Fruit fly (Drosophila melanogaster) whole organism, embryonic: ENCODE data around the gene AP-1mu.
A peak's percentile ranks its signal among the peaks of the same experiment; 100 is the strongest.

Experiments
- ATbp ChIP-seq: fragments of 200-800 bp; sonication (Bioruptor generic); optimal IDR thresholded peaks from 2 replicates; lab custom pipeline; 2017; ENCODE audit warnings: missing biosample characterization, mild to moderate bottlenecking, missing genetic modification characterization, missing genetic modification reagents
- B-H2 ChIP-seq: fragments of 200-800 bp; sonication (Bioruptor generic); optimal IDR thresholded peaks from 2 replicates; lab custom pipeline; 2018; ENCODE audit warnings: missing biosample characterization, mild to moderate bottlenecking, missing genetic modification characterization
- CG11093 ChIP-seq: fragments of 200-800 bp; sonication (Bioruptor generic); IDR thresholded peaks from 3 replicates; pipeline ENCODE4 v1.3.6; 2022; ENCODE audit warnings: missing biosample characterization, missing genetic modification characterization
- CG12071 ChIP-seq: fragments of 200-800 bp; sonication (Bioruptor generic); optimal IDR thresholded peaks from 3 replicates; lab custom pipeline; 2018; ENCODE audit warnings: missing biosample characterization, mild to moderate bottlenecking, missing genetic modification characterization
- CG12299 ChIP-seq: fragments of 200-800 bp; sonication (Bioruptor generic); optimal IDR thresholded peaks from 2 replicates; lab custom pipeline; 2018; ENCODE audit warnings: missing biosample characterization, mild to moderate bottlenecking, missing genetic modification characterization
- CG13624 ChIP-seq: fragments of 200-800 bp; sonication (Bioruptor generic); optimal IDR thresholded peaks from 2 replicates; lab custom pipeline; 2016; ENCODE audit warnings: missing biosample characterization, missing genetic modification characterization
- CG15073 ChIP-seq: fragments of 200-800 bp; sonication (Bioruptor generic); optimal IDR thresholded peaks from 2 replicates; lab custom pipeline; 2016; ENCODE audit warnings: missing biosample characterization, missing genetic modification characterization
- CG15696 ChIP-seq: fragments of 200-800 bp; sonication (Bioruptor generic); optimal IDR thresholded peaks from 2 replicates; lab custom pipeline; 2019; ENCODE audit warnings: missing biosample characterization, mild to moderate bottlenecking, missing genetic modification characterization, moderate library complexity
- CG16815 ChIP-seq: fragments of 200-800 bp; sonication (Bioruptor generic); optimal IDR thresholded peaks from 3 replicates; lab custom pipeline; 2017; ENCODE audit warnings: missing biosample characterization, mild to moderate bottlenecking, missing genetic modification characterization
- CG17829 ChIP-seq: fragments of 200-800 bp; optimal IDR thresholded peaks from 2 replicates; lab custom pipeline; 2019; ENCODE audit warnings: missing biosample characterization, mild to moderate bottlenecking, missing genetic modification characterization, moderate library complexity
- CG18011 ChIP-seq: fragments of 200-800 bp; sonication (Bioruptor generic); optimal IDR thresholded peaks from 2 replicates; lab custom pipeline; 2017; ENCODE audit warnings: missing biosample characterization, missing genetic modification characterization, mild to moderate bottlenecking, moderate library complexity, missing genotype
- CG2120 ChIP-seq: fragments of 200-800 bp; sonication (Bioruptor generic); optimal IDR thresholded peaks from 3 replicates; lab custom pipeline; 2016; ENCODE audit warnings: missing biosample characterization, missing genetic modification characterization
- CG3407 ChIP-seq: fragments of 200-800 bp; sonication (Bioruptor generic); optimal IDR thresholded peaks from 2 replicates; lab custom pipeline; 2018; ENCODE audit warnings: missing biosample characterization, mild to moderate bottlenecking, missing genetic modification characterization
- CG4730 ChIP-seq: fragments of 200-800 bp; sonication (Bioruptor generic); IDR thresholded peaks from 2 replicates; pipeline ENCODE4 v1.3.6; 2022; ENCODE audit warnings: missing biosample characterization, missing genetic modification characterization
- CG7357 ChIP-seq: fragments of 200-800 bp; sonication (Bioruptor generic); IDR thresholded peaks from 3 replicates; pipeline ENCODE4 v1.3.6; 2022; ENCODE audit warnings: missing biosample characterization, missing genetic modification characterization
- CG8089 ChIP-seq: fragments of 200-800 bp; sonication (Bioruptor generic); optimal IDR thresholded peaks from 3 replicates; lab custom pipeline; 2016; ENCODE audit warnings: missing biosample characterization, missing genetic modification characterization
- Dip3 ChIP-seq: fragments of 200-800 bp; sonication (Bioruptor generic); optimal IDR thresholded peaks from 3 replicates; lab custom pipeline; 2016; ENCODE audit warnings: missing biosample characterization, missing genetic modification characterization
- Eip74EF ChIP-seq, 2 experiments: fragments of 200-800 bp in 1 of 2; fragments of >200 bp in 1 of 2; sonication (Bioruptor generic) in 1 of 2; optimal IDR thresholded peaks; 2 replicates each; lab custom pipeline; 2017 to 2019; ENCODE audit warnings: missing biosample characterization in 2 of 2, missing genetic modification characterization in 2 of 2, mild to moderate bottlenecking in 1 of 2, moderate library complexity in 1 of 2
- Fer2 ChIP-seq: fragments of 200-800 bp; sonication (Bioruptor generic); optimal IDR thresholded peaks from 2 replicates; lab custom pipeline; 2018; ENCODE audit warnings: missing biosample characterization, mild to moderate bottlenecking, missing genetic modification characterization, moderate library complexity
- Gsc ChIP-seq: fragments of 200-800 bp; sonication (Bioruptor generic); IDR thresholded peaks from 2 replicates; pipeline ENCODE4 v1.3.6; 2022; ENCODE audit warnings: missing biosample characterization, missing genetic modification characterization
- Gug ChIP-seq: fragments of 200-800 bp; sonication (Bioruptor generic); IDR thresholded peaks from 4 replicates; pipeline ENCODE4 v1.3.6; 2022; ENCODE audit warnings: missing biosample characterization, missing genetic modification characterization
- HLH3B ChIP-seq: fragments of 200-800 bp; sonication (Bioruptor generic); IDR thresholded peaks from 2 replicates; pipeline ENCODE4 v1.3.6; 2022; ENCODE audit warnings: missing biosample characterization, missing genetic modification characterization
- Lhr ChIP-seq: fragments of 200-800 bp; sonication (Bioruptor generic); optimal IDR thresholded peaks from 3 replicates; lab custom pipeline; 2017; ENCODE audit warnings: mild to moderate bottlenecking, missing biosample characterization, missing genetic modification reagents, missing genetic modification characterization
- MBD-R2 ChIP-seq: fragments of 200-800 bp; sonication (Bioruptor generic); IDR thresholded peaks from 2 replicates; pipeline ENCODE4 v1.3.6; 2022; ENCODE audit warnings: missing biosample characterization, missing genetic modification characterization
- Neu2 ChIP-seq: fragments of 200-800 bp; sonication (Bioruptor generic); optimal IDR thresholded peaks from 3 replicates; lab custom pipeline; 2016; ENCODE audit warnings: missing biosample characterization, missing genetic modification characterization, borderline replicate concordance
- Opbp ChIP-seq: fragments of 200-800 bp; sonication (Bioruptor generic); IDR thresholded peaks from 3 replicates; pipeline ENCODE4 v1.3.6; 2022; ENCODE audit warnings: missing biosample characterization, missing genetic modification characterization; ENCODE audit not compliant: partially characterized antibody
- Six4 ChIP-seq: fragments of 200-800 bp; sonication (Bioruptor generic); optimal IDR thresholded peaks from 2 replicates; lab custom pipeline; 2016; ENCODE audit warnings: missing biosample characterization, missing genetic modification characterization
- Sry-δ ChIP-seq: fragments of 200-800 bp; sonication (Bioruptor generic); optimal IDR thresholded peaks from 2 replicates; lab custom pipeline; 2016; ENCODE audit warnings: missing biosample characterization, missing genetic modification characterization
- Stat92E ChIP-seq, 3 experiments: fragments of >200 bp in 2 of 3; fragments of 200-800 bp in 1 of 3; sonication (Bioruptor generic) in 1 of 3; optimal IDR thresholded peaks; 2 replicates each; lab custom pipeline; 2017 to 2019; ENCODE audit warnings: missing biosample characterization in 3 of 3, missing genetic modification characterization in 3 of 3, mild to moderate bottlenecking in 1 of 3, moderate library complexity in 1 of 3
- Xbp1 ChIP-seq: fragments of 200-800 bp; sonication (Bioruptor generic); optimal IDR thresholded peaks from 3 replicates; lab custom pipeline; 2016; ENCODE audit warnings: missing biosample characterization, mild to moderate bottlenecking, missing genetic modification characterization
- ab ChIP-seq: fragments of 200-800 bp; sonication (Bioruptor generic); optimal IDR thresholded peaks from 2 replicates; lab custom pipeline; 2016; ENCODE audit warnings: missing biosample characterization, missing genetic modification characterization
- amos ChIP-seq: fragments of 200-800 bp; sonication (Bioruptor generic); IDR thresholded peaks from 2 replicates; pipeline ENCODE4 v1.3.6; 2022; ENCODE audit warnings: missing biosample characterization, missing genetic modification characterization; ENCODE audit not compliant: partially characterized antibody
- bigmax ChIP-seq: fragments of 200-800 bp; sonication (Bioruptor generic); optimal IDR thresholded peaks from 2 replicates; lab custom pipeline; 2018; ENCODE audit warnings: missing biosample characterization, mild to moderate bottlenecking, missing genetic modification characterization
- chif ChIP-seq, 2 experiments: fragments of 200-800 bp; sonication (Bioruptor generic); optimal IDR thresholded peaks; 3 replicates each; lab custom pipeline; 2016; ENCODE audit warnings: missing biosample characterization in 2 of 2, missing genetic modification characterization in 2 of 2
- crc ChIP-seq: fragments of 200-800 bp; sonication (Bioruptor generic); optimal IDR thresholded peaks from 2 replicates; lab custom pipeline; 2016; ENCODE audit warnings: missing biosample characterization, missing genetic modification characterization
- croc ChIP-seq: fragments of 200-800 bp; sonication (Bioruptor generic); conservative IDR thresholded peaks from 3 replicates; pipeline ENCODE4 v1.3.6; 2022; ENCODE audit warnings: missing biosample characterization, missing genetic modification characterization
- crol ChIP-seq: fragments of 200-800 bp; sonication (Bioruptor generic); IDR thresholded peaks from 2 replicates; pipeline ENCODE4 v1.3.6; 2022; ENCODE audit warnings: missing biosample characterization, missing genetic modification characterization
- dan ChIP-seq: fragments of 200-800 bp; sonication (Bioruptor generic); IDR thresholded peaks from 2 replicates; pipeline ENCODE4 v1.3.6; 2022; ENCODE audit warnings: missing biosample characterization, missing genetic modification characterization
- eyg ChIP-seq: fragments of 200-800 bp; sonication (Bioruptor generic); optimal IDR thresholded peaks from 3 replicates; lab custom pipeline; 2016; ENCODE audit warnings: missing biosample characterization, missing genetic modification characterization
- grn ChIP-seq: fragments of 200-800 bp; sonication (Bioruptor generic); optimal IDR thresholded peaks from 3 replicates; lab custom pipeline; 2017; ENCODE audit warnings: missing biosample characterization, missing genetic modification characterization
- gt ChIP-seq: fragments of 200-800 bp; sonication (Bioruptor generic); IDR thresholded peaks from 2 replicates; pipeline ENCODE4 v1.3.6; 2022; ENCODE audit warnings: missing biosample characterization, missing genetic modification characterization
- hth ChIP-seq: fragments of >200 bp; optimal IDR thresholded peaks from 2 replicates; lab custom pipeline; 2017; ENCODE audit warnings: inconsistent platforms
- kah ChIP-seq: fragments of 200-800 bp; sonication (Bioruptor generic); optimal IDR thresholded peaks from 2 replicates; lab custom pipeline; 2018; ENCODE audit warnings: missing biosample characterization, mild to moderate bottlenecking, missing genetic modification characterization
- kni ChIP-seq: fragments of 200-800 bp; sonication (Bioruptor generic); optimal IDR thresholded peaks from 3 replicates; lab custom pipeline; 2017; ENCODE audit warnings: mild to moderate bottlenecking, missing biosample characterization, missing genetic modification reagents, missing genetic modification characterization
- pfk ChIP-seq: fragments of 200-800 bp; sonication (Bioruptor generic); optimal IDR thresholded peaks from 2 replicates; lab custom pipeline; 2018; ENCODE audit warnings: missing biosample characterization, mild to moderate bottlenecking, missing genetic modification characterization, moderate library complexity
- pita ChIP-seq: fragments of 200-800 bp; sonication (Bioruptor generic); optimal IDR thresholded peaks from 2 replicates; lab custom pipeline; 2017; ENCODE audit warnings: missing biosample characterization, mild to moderate bottlenecking, missing genetic modification characterization
- psq ChIP-seq: fragments of 200-800 bp; sonication (Bioruptor generic); optimal IDR thresholded peaks from 2 replicates; lab custom pipeline; 2017; ENCODE audit warnings: missing biosample characterization, missing genetic modification characterization
- repo ChIP-seq: fragments of 200-800 bp; sonication (Bioruptor generic); optimal IDR thresholded peaks from 2 replicates; lab custom pipeline; 2016; ENCODE audit warnings: missing biosample characterization, missing genetic modification characterization
- sens-2 ChIP-seq: fragments of 200-800 bp; sonication (Bioruptor generic); IDR thresholded peaks from 2 replicates; pipeline ENCODE4 v1.3.6; 2022; ENCODE audit warnings: missing biosample characterization, missing genetic modification characterization
- shn ChIP-seq: fragments of 200-800 bp; sonication (Bioruptor generic); optimal IDR thresholded peaks from 3 replicates; lab custom pipeline; 2016; ENCODE audit warnings: missing biosample characterization, missing genetic modification characterization
- twi ChIP-seq: fragments of 200-800 bp; optimal IDR thresholded peaks from 2 replicates; lab custom pipeline; 2019; ENCODE audit warnings: missing biosample characterization, mild to moderate bottlenecking, missing genetic modification characterization, moderate library complexity

The AP-1mu gene

dm6 chr3R:9513052-9513420 lies 46.3 kb downstream of the AP-1mu start, which contains the start of the genes Ras85D and Rlb1 (continued):
- peak; percentile 77 for TF ChIP-seq B-H2 (GFP tag; lab: Kevin White, UChicago)
- TF ChIP-seq CG3407 (GFP tag; lab: Kevin White, UChicago), result no peak
- peak; percentile 63 for TF ChIP-seq pita (GFP tag; lab: Kevin White, UChicago)
- TF ChIP-seq crc (GFP tag; lab: Kevin White, UChicago), result peak; percentile 64
- peak; percentile 69 for TF ChIP-seq Lhr
- peak; percentile 72 for TF ChIP-seq repo (GFP tag; lab: Kevin White, UChicago)
- TF ChIP-seq Eip74EF (GFP tag; optimal IDR thresholded peaks at IDR 0.05; lab: Kevin White, UChicago), result no peak
- TF ChIP-seq eyg (GFP tag; lab: Kevin White, UChicago), result peak; percentile 42
- peak; percentile 89 for TF ChIP-seq CG2120 (GFP tag; lab: Kevin White, UChicago)
- TF ChIP-seq croc, result peak; percentile 41; the same call in 2 of the 3 replicates
- no peak for TF ChIP-seq Opbp (GFP tag; lab: Robert Waterston, UW)
- no peak for TF ChIP-seq bigmax (GFP tag; lab: Kevin White, UChicago)
- TF ChIP-seq gt (GFP tag; lab: Robert Waterston, UW), result no peak
- no peak for TF ChIP-seq kah (GFP tag; lab: Kevin White, UChicago)
- peak; percentile 83 for TF ChIP-seq shn (GFP tag; lab: Kevin White, UChicago)
- no peak for TF ChIP-seq hth (lab: Kevin White, UChicago)
- TF ChIP-seq kni (GFP tag; lab: Kevin White, UChicago), result no peak
- TF ChIP-seq Fer2, result peak; percentile 68
- peak; percentile 73 for TF ChIP-seq CG17829
- peak; percentile 99 for TF ChIP-seq CG15073
- peak; percentile 13 for TF ChIP-seq CG18011 (GFP tag; lab: Kevin White, UChicago)
- TF ChIP-seq amos (GFP tag; lab: Robert Waterston, UW), result no peak
- TF ChIP-seq CG12071 (GFP tag; lab: Kevin White, UChicago), result no peak
- peak; percentile 62 for TF ChIP-seq twi (tag; lab: Kevin White, UChicago)
- no peak for TF ChIP-seq crol (GFP tag; lab: Robert Waterston, UW)
- peak in 1 of 3 experiments; percentile 53 for TF ChIP-seq Stat92E (GFP tag; optimal IDR thresholded peaks at IDR 0.05; lab: Kevin White, UChicago)
- no peak for TF ChIP-seq Gsc (GFP tag; lab: Robert Waterston, UW)
- peak; percentile 35 for TF ChIP-seq pfk (GFP tag; lab: Kevin White, UChicago)
- TF ChIP-seq HLH3B (GFP tag; lab: Robert Waterston, UW), result no peak
- peak; percentile 72 for TF ChIP-seq CG8089
- TF ChIP-seq CG15696 (tag; lab: Kevin White, UChicago), result peak; percentile 62
- TF ChIP-seq Xbp1, result peak; percentile 84
- TF ChIP-seq Neu2, result peak; percentile 38
- 0 out of 3 replicates have a peak, but pooled peaks have one; percentile 15 for TF ChIP-seq CG11093 (GFP tag; lab: Robert Waterston, UW)
- TF ChIP-seq MBD-R2 (GFP tag; lab: Robert Waterston, UW), result no peak
- no peak for TF ChIP-seq ab
- TF ChIP-seq CG7357 (GFP tag; lab: Robert Waterston, UW), result 0 out of 3 replicates have a peak, but pooled peaks have one; percentile 26
- no peak for TF ChIP-seq sens-2 (GFP tag; lab: Robert Waterston, UW)
- no peak for TF ChIP-seq CG4730 (GFP tag; lab: Robert Waterston, UW)
- TF ChIP-seq grn (GFP tag; lab: Kevin White, UChicago), result peak; percentile 63
- peak; percentile 78; the same call in 3 of the 4 replicates for TF ChIP-seq Gug (GFP tag; lab: Robert Waterston, UW)
- TF ChIP-seq CG13624 (GFP tag; lab: Kevin White, UChicago), result peak; percentile 86
- peak; percentile 48 for TF ChIP-seq Six4 (GFP tag; lab: Kevin White, UChicago)
- TF ChIP-seq Sry-δ, result peak; percentile 99
- TF ChIP-seq dan (GFP tag; lab: Robert Waterston, UW), result no peak
- peak; percentile 16 for TF ChIP-seq psq (GFP tag; lab: Kevin White, UChicago)
- TF ChIP-seq CG12299 (tag; lab: Kevin White, UChicago), result peak; percentile 14
- no peak for TF ChIP-seq ATbp (GFP tag; lab: Kevin White, UChicago)
- TF ChIP-seq Dip3 (GFP tag; lab: Kevin White, UChicago), result peak; percentile 73
- no peak for TF ChIP-seq CG16815 (GFP tag; lab: Kevin White, UChicago)
- TF ChIP-seq chif (GFP tag; optimal IDR thresholded peaks at IDR 0.05; lab: Kevin White, UChicago), result peak; percentile 72 to 74
